Worm (Caenorhabditis elegans) whole organism, mixed stage, embryonic: Measurements from ENCODE around the gene F35D11.3.

ENCODE experiments used
- lin-13 ChIP-seq: fragments of 150-350 bp; optimal IDR thresholded peaks from 2 replicates; lab custom pipeline; 2014; ENCODE audit warnings: missing biosample characterization, missing genetic modification characterization
- nhr-76 ChIP-seq: sonication (generic microtip); optimal IDR thresholded peaks from 2 replicates; lab custom pipeline; 2017; ENCODE audit warnings: missing biosample characterization, missing genetic modification characterization
- pha-4 ChIP-seq: fragments of 150-350 bp; optimal IDR thresholded peaks from 2 replicates; lab custom pipeline; 2018; ENCODE audit warnings: missing biosample characterization, missing genetic modification reagents, missing genetic modification characterization
- snpc-4 ChIP-seq: fragments of 150-350 bp; optimal IDR thresholded peaks from 2 replicates; lab custom pipeline; 2014; ENCODE audit warnings: missing biosample characterization, missing genetic modification characterization
- unc-120 ChIP-seq: sonication (generic microtip); optimal IDR thresholded peaks from 2 replicates; lab custom pipeline; 2017; ENCODE audit warnings: missing genetic modification characterization, missing compliant biosample characterization; ENCODE audit not compliant: poor library complexity, severe bottlenecking

- TF ChIP-seq nhr-76 (no peak), unc-120 (no peak), lin-13 (tag; lab: Kevin White, UChicago) (no peak), pha-4 (tag; lab: Kevin White, UChicago) (no peak), snpc-4 (tag; lab: Kevin White, UChicago) (no peak)
These were observed 22.8 kb upstream of the F35D11.3 start for ce11 chrII:4585327-4585726.
